Fruit fly (Drosophila melanogaster) whole organism, adult: ENCODE data around the gene Pmvk.

Experiments used
- CG12768 ChIP-seq: fragments of 200-800 bp; sonication (Bioruptor generic); optimal IDR thresholded peaks from 2 replicates; lab custom pipeline; 2017; ENCODE audit warnings: missing biosample characterization, missing genetic modification characterization, mild to moderate bottlenecking, moderate library complexity, missing genetic modification reagents
- CG14711 ChIP-seq: fragments of 200-800 bp; sonication (Bioruptor generic); optimal IDR thresholded peaks from 2 replicates; lab custom pipeline; 2018; ENCODE audit warnings: missing biosample characterization, mild to moderate bottlenecking, missing genetic modification characterization, moderate library complexity
- CG33017 ChIP-seq: fragments of 200-800 bp; sonication (Bioruptor generic); optimal IDR thresholded peaks from 2 replicates; lab custom pipeline; 2018; ENCODE audit warnings: missing biosample characterization, mild to moderate bottlenecking, missing genetic modification characterization, moderate library complexity
- CG5204 ChIP-seq: fragments of 200-800 bp; sonication (Bioruptor generic); optimal IDR thresholded peaks from 2 replicates; lab custom pipeline; 2016; ENCODE audit warnings: missing biosample characterization, missing genetic modification characterization
- CG7101 ChIP-seq: fragments of 200-800 bp; sonication (Bioruptor generic); optimal IDR thresholded peaks from 2 replicates; lab custom pipeline; 2018; ENCODE audit warnings: missing biosample characterization, mild to moderate bottlenecking, missing genetic modification characterization, moderate library complexity
- Crg-1 ChIP-seq: fragments of 200-800 bp; sonication (Bioruptor generic); optimal IDR thresholded peaks from 2 replicates; lab custom pipeline; 2016; ENCODE audit warnings: missing biosample characterization, missing genetic modification characterization
- Hr96 ChIP-seq: fragments of 200-800 bp; sonication (Bioruptor generic); optimal IDR thresholded peaks from 2 replicates; lab custom pipeline; 2016; ENCODE audit warnings: missing biosample characterization, missing genetic modification characterization
- ovo ChIP-seq: fragments of 200-800 bp; sonication (Bioruptor generic); optimal IDR thresholded peaks from 2 replicates; lab custom pipeline; 2016; ENCODE audit warnings: missing biosample characterization, missing genetic modification characterization
- toe ChIP-seq: fragments of 200-800 bp; sonication (Bioruptor generic); optimal IDR thresholded peaks from 2 replicates; lab custom pipeline; 2016; ENCODE audit warnings: missing biosample characterization, missing genetic modification characterization

dm6 chr2L:19605365-19605921 is 25.3 kb upstream of the Pmvk start:
- TF ChIP-seq Crg-1 (GFP tag; lab: Kevin White, UChicago) (no peak), Hr96 (GFP tag; lab: Kevin White, UChicago) (no peak), CG33017 (tag; lab: Kevin White, UChicago) (no peak), toe (GFP tag; lab: Kevin White, UChicago) (no peak), CG5204 (GFP tag; lab: Kevin White, UChicago) (no peak), CG7101 (tag; lab: Kevin White, UChicago) (no peak), CG12768 (GFP tag; lab: Kevin White, UChicago) (no peak), ovo (GFP tag; lab: Kevin White, UChicago) (no peak), CG14711 (no peak)
